Worm (Caenorhabditis elegans) whole organism, L4 larva: ENCODE data around the gene T28D9.16.

Experiments
- F10B5.3 ChIP-seq: sonication (generic microtip); optimal IDR thresholded peaks from 2 replicates; lab custom pipeline; 2016; ENCODE audit warnings: mild to moderate bottlenecking, missing genetic modification characterization, missing compliant biosample characterization
- F37D6.2 ChIP-seq: sonication (generic microtip); optimal IDR thresholded peaks from 2 replicates; lab custom pipeline; 2016; ENCODE audit warnings: mild to moderate bottlenecking, missing genetic modification characterization, missing compliant biosample characterization
- F49E8.2 ChIP-seq: sonication (generic microtip); optimal IDR thresholded peaks from 2 replicates; lab custom pipeline; 2016; ENCODE audit warnings: missing compliant biosample characterization, mild to moderate bottlenecking, missing genetic modification characterization, borderline replicate concordance
- Y105C5A.15 ChIP-seq: fragments of 200-800 bp; sonication (Bioruptor generic); IDR thresholded peaks from 2 replicates; pipeline ENCODE4 v1.3.6; 2022; ENCODE audit warnings: missing genetic modification characterization, missing compliant biosample characterization
- Y5F2A.4 ChIP-seq: fragments of 200-800 bp; sonication (Bioruptor generic); optimal IDR thresholded peaks from 2 replicates; lab custom pipeline; 2018; ENCODE audit warnings: mild to moderate bottlenecking, missing genetic modification characterization, missing compliant biosample characterization
- arid-1 ChIP-seq: fragments of 200-800 bp; sonication (Bioruptor generic); conservative IDR thresholded peaks from 2 replicates; pipeline ENCODE4 v1.3.6; 2022; ENCODE audit warnings: missing genetic modification reagents, missing genetic modification characterization, missing compliant biosample characterization
- ceh-20 ChIP-seq: fragments of 200-800 bp; sonication (Bioruptor generic); IDR thresholded peaks from 2 replicates; pipeline ENCODE4 v1.3.6; 2022; ENCODE audit warnings: missing genetic modification reagents, missing genetic modification characterization, missing compliant biosample characterization
- ceh-28 ChIP-seq: fragments of 150-350 bp; optimal IDR thresholded peaks from 2 replicates; lab custom pipeline; 2014; ENCODE audit warnings: missing biosample characterization, missing genetic modification reagents, missing genetic modification characterization
- ceh-32 ChIP-seq: sonication (generic microtip); optimal IDR thresholded peaks from 2 replicates; lab custom pipeline; 2016; ENCODE audit warnings: mild to moderate bottlenecking, missing genetic modification characterization, missing compliant biosample characterization; ENCODE audit not compliant: poor library complexity
- ceh-62 ChIP-seq: sonication (generic microtip); optimal IDR thresholded peaks from 2 replicates; lab custom pipeline; 2017; ENCODE audit warnings: missing biosample characterization, missing genetic modification characterization
- cey-2 ChIP-seq: sonication (generic microtip); optimal IDR thresholded peaks from 3 replicates; lab custom pipeline; 2017; ENCODE audit warnings: missing genetic modification characterization, mild to moderate bottlenecking, missing compliant biosample characterization, antibody characterized with exemption, borderline replicate concordance; ENCODE audit not compliant: insufficient read depth
- daf-12 ChIP-seq: fragments of 150-350 bp; optimal IDR thresholded peaks from 2 replicates; lab custom pipeline; 2014; ENCODE audit warnings: missing biosample characterization, missing genetic modification reagents, missing genetic modification characterization
- daf-16 ChIP-seq, 3 experiments: sonication (generic microtip); optimal IDR thresholded peaks; 2 replicates each; lab custom pipeline; 2016 to 2017; ENCODE audit warnings: missing genetic modification characterization in 3 of 3, missing genetic modification reagents in 3 of 3, mild to moderate bottlenecking in 2 of 3, missing compliant biosample characterization in 2 of 3, missing biosample characterization in 1 of 3, moderate library complexity in 1 of 3
- dmd-6 ChIP-seq: fragments of 200-800 bp; sonication (Bioruptor generic); IDR thresholded peaks from 2 replicates; pipeline ENCODE4 v1.3.6; 2022; ENCODE audit warnings: missing genetic modification reagents, missing genetic modification characterization, missing compliant biosample characterization
- dpl-1 ChIP-seq: fragments of 150-350 bp; optimal IDR thresholded peaks from 2 replicates; lab custom pipeline; 2014; ENCODE audit warnings: missing biosample characterization, missing genetic modification reagents, missing genetic modification characterization
- dve-1 ChIP-seq: sonication (generic microtip); optimal IDR thresholded peaks from 2 replicates; lab custom pipeline; 2017; ENCODE audit warnings: antibody characterized with exemption, mild to moderate bottlenecking, missing genetic modification characterization, missing compliant biosample characterization; ENCODE audit not compliant: insufficient read depth
- fkh-10 ChIP-seq: fragments of 150-350 bp; optimal IDR thresholded peaks from 2 replicates; lab custom pipeline; 2014; ENCODE audit warnings: missing biosample characterization, missing genetic modification reagents, missing genetic modification characterization
- hif-1 ChIP-seq, 2 experiments: sonication (generic microtip); optimal IDR thresholded peaks; 2 replicates each; lab custom pipeline; 2016 to 2017; ENCODE audit warnings: missing compliant biosample characterization in 2 of 2, missing genetic modification characterization in 2 of 2, missing genetic modification reagents in 2 of 2, missing genotype in 2 of 2, mild to moderate bottlenecking in 1 of 2
- hlh-11 ChIP-seq: fragments of 200-800 bp; sonication (Bioruptor generic); optimal IDR thresholded peaks from 2 replicates; lab custom pipeline; 2018; ENCODE audit warnings: mild to moderate bottlenecking, missing genetic modification characterization, missing compliant biosample characterization
- hlh-30 ChIP-seq: sonication (generic microtip); optimal IDR thresholded peaks from 2 replicates; lab custom pipeline; 2017; ENCODE audit warnings: antibody characterized with exemption, mild to moderate bottlenecking, missing genetic modification characterization, missing compliant biosample characterization; ENCODE audit not compliant: insufficient read depth
- jun-1 ChIP-seq: fragments of 150-350 bp; optimal IDR thresholded peaks from 2 replicates; lab custom pipeline; 2014; ENCODE audit warnings: missing biosample characterization, missing genetic modification reagents, missing genetic modification characterization
- lsy-2 ChIP-seq, 2 experiments: fragments of 150-350 bp in 1 of 2; sonication (generic microtip) in 1 of 2; optimal IDR thresholded peaks; 2 replicates each; lab custom pipeline; 2014 to 2017; ENCODE audit warnings: missing biosample characterization in 2 of 2, missing genetic modification characterization in 2 of 2
- madf-9 ChIP-seq: fragments of 200-800 bp; sonication (Bioruptor generic); conservative IDR thresholded peaks from 2 replicates; pipeline ENCODE4 v1.3.6; 2022; ENCODE audit warnings: missing genetic modification reagents, missing genetic modification characterization, missing compliant biosample characterization
- mdl-1 ChIP-seq, 2 experiments: fragments of 150-350 bp in 1 of 2; sonication (generic microtip) in 1 of 2; optimal IDR thresholded peaks; 2 replicates each; lab custom pipeline; 2014 to 2017; ENCODE audit warnings: missing biosample characterization in 2 of 2, missing genetic modification characterization in 2 of 2
- mxl-3 ChIP-seq: fragments of 200-800 bp; sonication (Bioruptor generic); optimal IDR thresholded peaks from 2 replicates; lab custom pipeline; 2018; ENCODE audit warnings: mild to moderate bottlenecking, missing genetic modification characterization, missing compliant biosample characterization
- nhr-102 ChIP-seq: sonication (generic microtip); optimal IDR thresholded peaks from 2 replicates; lab custom pipeline; 2016; ENCODE audit warnings: mild to moderate bottlenecking, missing genetic modification characterization, moderate library complexity, missing compliant biosample characterization
- nhr-25 ChIP-seq: sonication (generic microtip); optimal IDR thresholded peaks from 2 replicates; lab custom pipeline; 2017; ENCODE audit warnings: missing genetic modification characterization, mild to moderate bottlenecking, missing compliant biosample characterization, antibody characterized with exemption, moderate library complexity, borderline replicate concordance; ENCODE audit not compliant: insufficient read depth
- nhr-28 ChIP-seq: fragments of 150-350 bp; optimal IDR thresholded peaks from 2 replicates; lab custom pipeline; 2014; ENCODE audit warnings: missing biosample characterization, missing genetic modification characterization
- nhr-76 ChIP-seq: fragments of 150-350 bp; optimal IDR thresholded peaks from 2 replicates; lab custom pipeline; 2014; ENCODE audit warnings: missing biosample characterization, missing genetic modification characterization
- pqm-1 ChIP-seq: sonication (generic microtip); optimal IDR thresholded peaks from 2 replicates; lab custom pipeline; 2017; ENCODE audit warnings: missing biosample characterization, missing genetic modification characterization
- sdz-12 ChIP-seq: fragments of 200-800 bp; sonication (Bioruptor generic); optimal IDR thresholded peaks from 2 replicates; lab custom pipeline; 2018; ENCODE audit warnings: mild to moderate bottlenecking, missing genetic modification characterization, missing compliant biosample characterization
- snpc-4 ChIP-seq: fragments of 150-350 bp; optimal IDR thresholded peaks from 2 replicates; lab custom pipeline; 2014; ENCODE audit warnings: missing biosample characterization, missing genetic modification characterization
- unc-130 ChIP-seq: sonication (generic microtip); optimal IDR thresholded peaks from 2 replicates; lab custom pipeline; 2016; ENCODE audit warnings: missing genetic modification reagents, missing genetic modification characterization, missing compliant biosample characterization
- unc-62 ChIP-seq, 3 experiments: fragments of 150-350 bp in 1 of 3; sonication (generic microtip); optimal IDR thresholded peaks in 2 of 3; peaks in 1 of 3; 1 replicate in 1 of 3; 2 replicates in 2 of 3; lab custom pipeline; 2014 to 2017; ENCODE audit warnings: missing biosample characterization in 3 of 3, missing genetic modification characterization in 3 of 3, missing genetic modification reagents in 3 of 3, missing genotype in 1 of 3
- zag-1 ChIP-seq: fragments of 150-350 bp; optimal IDR thresholded peaks from 2 replicates; lab custom pipeline; 2014; ENCODE audit warnings: missing biosample characterization, missing genetic modification characterization
- zfp-2 ChIP-seq: sonication (generic microtip); optimal IDR thresholded peaks from 2 replicates; lab custom pipeline; 2016; ENCODE audit warnings: mild to moderate bottlenecking, missing genetic modification characterization, missing compliant biosample characterization
- zfp-3 ChIP-seq: fragments of 200-800 bp; sonication (Bioruptor generic); conservative IDR thresholded peaks from 2 replicates; pipeline ENCODE4 v1.3.6; 2022; ENCODE audit warnings: missing genetic modification reagents, missing genetic modification characterization, missing compliant biosample characterization
- zip-11 ChIP-seq: fragments of 200-800 bp; sonication (Bioruptor generic); IDR thresholded peaks from 2 replicates; pipeline ENCODE4 v1.3.6; 2022; ENCODE audit warnings: missing genetic modification characterization, missing compliant biosample characterization

Gene T28D9.16

DNA sequence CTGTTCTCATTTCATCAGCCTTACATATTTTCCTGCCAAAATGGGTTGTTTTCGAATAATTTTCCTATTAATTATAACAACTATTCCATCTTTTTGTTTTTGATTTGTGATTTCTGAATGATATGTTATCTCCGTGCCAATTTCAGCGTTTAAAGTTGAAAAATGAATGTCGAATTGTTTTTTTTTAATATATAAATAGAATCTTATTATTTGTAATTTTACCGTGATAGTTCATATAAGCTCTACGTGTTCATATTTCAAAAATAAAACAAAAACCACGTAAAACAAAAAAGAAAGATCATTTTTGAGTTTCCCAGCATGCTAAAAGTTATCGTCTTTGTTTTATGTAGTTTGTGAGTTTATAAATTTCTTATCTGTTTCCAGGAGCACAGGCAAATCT, 31.8 kb upstream of the T28D9.16 start, which contains the start of gene K06A1.2:
TSS of gene K06A1.2 (plus strand) at position 301 of the 400 bp plus-strand sequence.
- TF ChIP-seq sdz-12 (GFP tag; lab: Kevin White, UChicago), result no peak
- TF ChIP-seq F10B5.3 (tag; lab: Kevin White, UChicago), result no peak
- no peak for TF ChIP-seq daf-12 (tag; lab: Kevin White, UChicago)
- TF ChIP-seq unc-130 (GFP tag; lab: Kevin White, UChicago), result no peak
- no peak for TF ChIP-seq zip-11
- no peak for TF ChIP-seq F37D6.2 (tag; lab: Kevin White, UChicago)
- no peak for TF ChIP-seq nhr-76 (tag; lab: Kevin White, UChicago)
- TF ChIP-seq dpl-1 (GFP tag; lab: Kevin White, UChicago), result no peak
- TF ChIP-seq jun-1 (tag; lab: Kevin White, UChicago), result no peak
- TF ChIP-seq fkh-10 (GFP tag; lab: Kevin White, UChicago), result no peak
- TF ChIP-seq Y5F2A.4, result no peak
- no peak for TF ChIP-seq F49E8.2

DNA sequence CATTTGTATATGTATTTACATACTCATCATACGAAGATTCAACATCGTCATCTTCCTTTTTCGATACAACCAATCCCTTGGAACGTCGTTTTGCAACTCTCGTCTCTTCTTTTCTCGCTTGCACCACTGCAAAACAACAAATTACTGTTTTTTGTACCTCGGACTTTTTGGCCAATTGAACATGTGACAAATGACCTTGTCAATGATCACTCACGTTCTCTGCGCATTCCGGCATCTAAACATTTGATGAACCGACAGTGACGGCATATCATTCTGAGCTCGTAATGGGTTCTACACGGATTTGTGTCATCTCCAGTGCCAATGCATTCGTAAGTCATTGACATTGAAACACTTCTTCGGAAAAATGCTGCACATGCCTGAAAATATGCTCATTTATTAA, 27.3 kb upstream of the T28D9.16 start:
- TF ChIP-seq hlh-30 (peak; percentile 57), nhr-25 (tag; lab: Kevin White, UChicago) (peak; percentile 41), unc-62 (GFP tag; optimal IDR thresholded peaks at IDR 0.05 in 1 of 2; lab: Kevin White, UChicago) (peak in 1 of 2 experiments; percentile 99), unc-62 (tag; optimal IDR thresholded peaks at IDR 0.05; lab: Kevin White, UChicago) (no peak), zag-1 (tag; lab: Kevin White, UChicago) (no peak), mdl-1 (tag; optimal IDR thresholded peaks at IDR 0.05; lab: Kevin White, UChicago) (peak in 1 of 2 experiments; percentile 10), dve-1 (tag; lab: Kevin White, UChicago) (no peak), lsy-2 (tag; optimal IDR thresholded peaks at IDR 0.05; lab: Kevin White, UChicago) (no peak), zfp-3 (0 out of 2 replicates have a peak, but pooled peaks have one; percentile 54), nhr-102 (tag; lab: Kevin White, UChicago) (no peak), nhr-28 (tag; lab: Kevin White, UChicago) (peak; percentile 39)

DNA sequence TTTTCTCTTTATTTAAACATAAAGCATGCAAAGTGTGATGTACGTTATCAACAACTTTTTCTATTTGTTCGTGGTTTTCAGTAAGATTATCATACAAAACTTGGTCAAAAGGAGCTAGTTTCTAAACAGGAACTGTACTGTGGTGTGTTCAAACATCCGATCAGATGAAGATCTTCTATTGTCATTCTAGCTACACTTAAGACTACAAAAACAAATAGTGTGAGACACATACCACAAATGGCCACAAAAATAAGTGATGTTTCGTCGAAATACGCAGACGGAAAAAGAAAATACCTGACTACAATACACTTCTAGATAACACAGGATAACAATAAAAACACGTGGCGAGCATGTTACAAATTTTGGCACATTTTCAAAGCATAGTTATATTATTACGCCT, 26.8 kb upstream of the T28D9.16 start:
- TF ChIP-seq dmd-6 (GFP tag; lab: Robert Waterston, UW) (peak; percentile 39), nhr-25 (tag; lab: Kevin White, UChicago) (no peak), pqm-1 (peak; percentile 82), snpc-4 (no peak), madf-9 (GFP tag; lab: Robert Waterston, UW) (no peak), ceh-32 (no peak), ceh-20 (GFP tag; lab: Robert Waterston, UW) (no peak), Y105C5A.15 (GFP tag; lab: Robert Waterston, UW) (no peak), sdz-12 (GFP tag; lab: Kevin White, UChicago) (no peak), zip-11 (no peak), mxl-3 (GFP tag; lab: Kevin White, UChicago) (peak; percentile 69), dve-1 (tag; lab: Kevin White, UChicago) (peak; percentile 40), hlh-30 (peak; percentile 24), daf-16 (GFP tag; optimal IDR thresholded peaks at IDR 0.05; lab: Kevin White, UChicago) (no peak), daf-16 (tag; optimal IDR thresholded peaks at IDR 0.05; lab: Kevin White, UChicago) (peak; percentile 63), ceh-62 (no peak), hlh-11 (tag; lab: Kevin White, UChicago) (peak; percentile 49), lsy-2 (tag; optimal IDR thresholded peaks at IDR 0.05; lab: Kevin White, UChicago) (no peak), dpl-1 (GFP tag; lab: Kevin White, UChicago) (no peak), zfp-2 (tag; lab: Kevin White, UChicago) (no peak), cey-2 (tag; lab: Kevin White, UChicago) (no peak), nhr-28 (tag; lab: Kevin White, UChicago) (peak; percentile 100), unc-130 (GFP tag; lab: Kevin White, UChicago) (no peak), hif-1 (tag; optimal IDR thresholded peaks at IDR 0.05; lab: Kevin White, UChicago) (no peak), ceh-28 (no peak), arid-1 (GFP tag; lab: Robert Waterston, UW) (no peak), mdl-1 (tag; optimal IDR thresholded peaks at IDR 0.05; lab: Kevin White, UChicago) (peak in 1 of 2 experiments; percentile 25)
